Fruit fly (Drosophila melanogaster): ENCODE measurements around the gene Psf2.

Psf2 gene

dm6 chr2L:4377747-4378146, 9.4 kb downstream of the Psf2 start:
- no peak for TF ChIP-seq CG10631 (GFP tag; optimal IDR thresholded peaks at IDR 0.05)
- peak; percentile 55 for TF ChIP-seq svp (GFP tag)
- no peak for TF ChIP-seq esn (GFP tag; optimal IDR thresholded peaks at IDR 0.05)

DNA sequence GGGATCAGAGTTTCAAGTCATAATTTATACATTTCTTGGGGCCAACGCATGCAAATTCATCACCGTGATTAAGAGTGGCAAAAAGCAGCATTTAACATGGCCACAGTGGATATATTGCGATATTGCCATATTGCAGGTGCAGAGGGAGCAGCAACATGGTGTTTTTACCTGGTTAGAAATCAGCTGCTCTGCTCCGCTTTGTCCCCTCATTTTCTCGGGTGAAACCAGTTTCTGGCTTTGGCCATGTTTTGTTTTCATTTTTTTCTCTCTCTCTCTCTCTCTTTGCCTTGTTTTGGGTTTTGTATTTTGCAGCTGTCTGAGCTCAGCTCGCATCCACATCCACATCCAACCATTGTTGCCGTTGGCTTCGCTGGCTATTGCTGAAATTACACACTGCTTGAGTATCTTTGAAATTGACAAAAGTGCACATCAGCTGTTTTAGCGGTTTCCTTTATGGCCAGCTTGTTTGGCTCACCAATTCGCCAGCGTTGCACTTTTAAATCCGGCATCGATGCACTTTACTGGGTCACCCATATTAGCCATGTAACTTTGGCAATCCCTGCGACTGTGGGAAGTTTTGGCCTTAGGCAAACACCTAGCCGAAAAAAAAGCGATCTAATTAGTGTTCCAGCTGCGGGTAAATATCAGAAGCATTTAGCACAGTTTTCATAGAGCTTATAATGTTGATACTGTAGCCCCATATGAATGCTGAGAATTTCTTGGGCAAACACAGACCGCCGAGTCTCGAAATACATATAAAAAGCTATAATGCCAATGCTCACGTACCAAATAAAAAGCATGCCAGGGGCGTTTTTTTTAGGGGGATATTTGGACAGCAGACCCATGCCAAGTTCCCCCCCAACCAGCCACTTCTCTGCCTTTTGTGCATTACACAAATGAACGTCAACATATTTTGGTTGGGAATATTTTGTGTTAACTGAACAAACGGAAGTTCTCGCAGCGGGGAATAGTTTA, 11.8 kb downstream of the Psf2 start:
- TF ChIP-seq CG15336 (GFP tag; IDR thresholded peaks at IDR 0.05) (peak; percentile 25; the same call in 1 of the 2 replicates), CG11762 (GFP tag; optimal IDR thresholded peaks at IDR 0.05; ENCODE audit: insufficient read depth) (no peak), svp (GFP tag) (no peak), CG10631 (GFP tag; optimal IDR thresholded peaks at IDR 0.05) (no peak), dac (GFP tag; optimal IDR thresholded peaks at IDR 0.05) (no peak), CG6276 (GFP tag; optimal IDR thresholded peaks at IDR 0.05) (peak; percentile 50), CG34406 (GFP tag; optimal IDR thresholded peaks at IDR 0.05) (no peak), CG1621 (tag; optimal IDR thresholded peaks at IDR 0.05) (no peak), CG6854 (GFP tag; optimal IDR thresholded peaks at IDR 0.05) (peak; percentile 40), Smox (GFP tag; optimal IDR thresholded peaks at IDR 0.05) (no peak), Hr39 (GFP tag; optimal IDR thresholded peaks at IDR 0.05) (no peak), CG6792 (GFP tag; optimal IDR thresholded peaks at IDR 0.05) (no peak), Sox15 (GFP tag; optimal IDR thresholded peaks at IDR 0.05) (no peak), CG8319 (GFP tag; optimal IDR thresholded peaks at IDR 0.05) (no peak), CG8119 (GFP tag; IDR thresholded peaks at IDR 0.05) (peak; percentile 45; the same call in 2 of the 3 replicates), CG31627 (GFP tag; optimal IDR thresholded peaks at IDR 0.05) (no peak), Sox102F (GFP tag; optimal IDR thresholded peaks at IDR 0.05) (no peak), vri (GFP tag; optimal IDR thresholded peaks at IDR 0.05) (no peak), acj6 (GFP tag; optimal IDR thresholded peaks at IDR 0.05) (no peak), cyc (GFP tag; optimal IDR thresholded peaks at IDR 0.05) (no peak), net (GFP tag; optimal IDR thresholded peaks at IDR 0.05) (no peak), CG6808 (GFP tag; optimal IDR thresholded peaks at IDR 0.05) (peak; percentile 68), ss (GFP tag; optimal IDR thresholded peaks at IDR 0.05) (peak; percentile 51 to 63), OdsH (GFP tag; optimal IDR thresholded peaks at IDR 0.05) (no peak), lz (GFP tag; optimal IDR thresholded peaks at IDR 0.05) (no peak), Ets96B (tag; optimal IDR thresholded peaks at IDR 0.05) (peak; percentile 2), Sox14 (GFP tag; optimal IDR thresholded peaks at IDR 0.05) (no peak), CG32006 (GFP tag; optimal IDR thresholded peaks at IDR 0.05) (no peak), achi (GFP tag; optimal IDR thresholded peaks at IDR 0.05) (no peak), Hr4 (GFP tag; optimal IDR thresholded peaks at IDR 0.05) (no peak), dsx (GFP tag; optimal IDR thresholded peaks at IDR 0.05; ENCODE audit: poor library complexity, severe bottlenecking) (peak; percentile 19), Gug (GFP tag; IDR thresholded peaks at IDR 0.05) (no peak), esn (GFP tag; optimal IDR thresholded peaks at IDR 0.05) (no peak), fkh (GFP tag; optimal IDR thresholded peaks at IDR 0.05) (peak; percentile 82), pdm3 (GFP tag; optimal IDR thresholded peaks at IDR 0.05) (no peak), Lpt (GFP tag; optimal IDR thresholded peaks at IDR 0.05) (peak; percentile 56), fd59A (GFP tag; optimal IDR thresholded peaks at IDR 0.05) (no peak), CG11294 (GFP tag; IDR thresholded peaks at IDR 0.05) (no peak), CG3032 (tag; optimal IDR thresholded peaks at IDR 0.05) (peak; percentile 9), CG4318 (GFP tag; optimal IDR thresholded peaks at IDR 0.05) (no peak), CG7368 (GFP tag; optimal IDR thresholded peaks at IDR 0.05) (no peak), CG8632 (GFP tag; optimal IDR thresholded peaks at IDR 0.05) (no peak), spab (GFP tag; optimal IDR thresholded peaks at IDR 0.05) (peak; percentile 47), topi (GFP tag; optimal IDR thresholded peaks at IDR 0.05) (no peak), Hr38 (GFP tag; optimal IDR thresholded peaks at IDR 0.05) (no peak), eg (GFP tag; IDR thresholded peaks at IDR 0.05) (peak; percentile 65; the same call in 2 of the 3 replicates), Blimp-1 (GFP tag; optimal IDR thresholded peaks at IDR 0.05) (no peak)
